Fruit fly (Drosophila melanogaster): ENCODE results near the gene CG11131.

The CG11131 gene

DNA sequence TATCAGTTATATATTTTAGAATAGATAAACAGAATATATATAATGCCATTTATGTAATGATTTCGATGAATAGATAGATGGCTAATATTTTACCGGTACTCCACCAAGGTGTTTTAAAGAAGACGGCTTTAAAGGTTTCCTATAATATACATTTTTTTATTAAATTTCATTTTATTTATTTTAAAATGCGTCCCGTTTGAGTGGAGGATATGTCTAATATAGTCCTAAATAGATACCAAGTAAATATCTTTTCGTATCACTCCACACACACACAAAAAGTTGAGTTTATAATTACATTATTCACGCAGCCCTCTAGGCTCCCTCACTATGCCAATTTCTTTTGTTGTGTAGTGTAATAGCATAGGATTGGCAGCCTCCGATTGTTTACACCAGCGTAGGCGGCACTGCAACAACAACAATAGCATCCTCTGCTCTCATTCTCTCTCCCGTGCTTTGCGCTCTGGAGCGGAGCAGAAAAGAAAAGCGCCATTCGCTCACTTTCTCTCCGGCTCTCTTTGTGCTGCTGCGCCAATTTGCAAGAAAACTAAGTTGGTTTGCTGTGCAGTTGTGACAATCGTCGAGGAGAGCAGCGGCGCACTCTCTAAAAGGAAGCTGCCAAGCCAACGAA lies 11.5 kb downstream of the CG11131 start, which contains the start of gene CG12768:
Gene CG12768, plus strand, starts transcription at position 578 of the 628 bp plus-strand sequence.
- no peak for TF ChIP-seq Pif1B (GFP tag; optimal IDR thresholded peaks at IDR 0.05)
- TF ChIP-seq Pif1A (GFP tag; optimal IDR thresholded peaks at IDR 0.05): no peak
- peak; percentile 64 for TF ChIP-seq CG9948 (tag; optimal IDR thresholded peaks at IDR 0.05)
- peak; percentile 42 for TF ChIP-seq CG8301 (tag; optimal IDR thresholded peaks at IDR 0.05)
- peak; percentile 45 for TF ChIP-seq Snoo (tag; optimal IDR thresholded peaks at IDR 0.05)
- TF ChIP-seq CG12605 (GFP tag; IDR thresholded peaks at IDR 0.05): no peak
- no peak for TF ChIP-seq D1 (tag; optimal IDR thresholded peaks at IDR 0.05)
- peak; percentile 24 for TF ChIP-seq CG34367 (tag; optimal IDR thresholded peaks at IDR 0.05)
- TF ChIP-seq CG14655 (GFP tag; optimal IDR thresholded peaks at IDR 0.05): peak; percentile 81
- TF ChIP-seq gl (tag; optimal IDR thresholded peaks at IDR 0.05): no peak
- TF ChIP-seq CG8159 (tag; optimal IDR thresholded peaks at IDR 0.05): peak; percentile 79
- TF ChIP-seq CG4496 (GFP tag; IDR thresholded peaks at IDR 0.05): peak; percentile 66
- TF ChIP-seq CG32121 (GFP tag; IDR thresholded peaks at IDR 0.05): no peak
- TF ChIP-seq CG13204 (GFP tag; optimal IDR thresholded peaks at IDR 0.05): no peak
- no peak for TF ChIP-seq rn (GFP tag; IDR thresholded peaks at IDR 0.05)
- TF ChIP-seq CG15710 (tag; optimal IDR thresholded peaks at IDR 0.05): peak; percentile 69
- no peak for TF ChIP-seq EcR (GFP tag; optimal IDR thresholded peaks at IDR 0.05)
- TF ChIP-seq CG17806 (tag; optimal IDR thresholded peaks at IDR 0.05): peak; percentile 40
- no peak for TF ChIP-seq Ets98B (GFP tag; IDR thresholded peaks at IDR 0.05)
- no peak for TF ChIP-seq CG10348 (GFP tag; IDR thresholded peaks at IDR 0.05)
- TF ChIP-seq fd96Ca (GFP tag; IDR thresholded peaks at IDR 0.05): no peak

DNA sequence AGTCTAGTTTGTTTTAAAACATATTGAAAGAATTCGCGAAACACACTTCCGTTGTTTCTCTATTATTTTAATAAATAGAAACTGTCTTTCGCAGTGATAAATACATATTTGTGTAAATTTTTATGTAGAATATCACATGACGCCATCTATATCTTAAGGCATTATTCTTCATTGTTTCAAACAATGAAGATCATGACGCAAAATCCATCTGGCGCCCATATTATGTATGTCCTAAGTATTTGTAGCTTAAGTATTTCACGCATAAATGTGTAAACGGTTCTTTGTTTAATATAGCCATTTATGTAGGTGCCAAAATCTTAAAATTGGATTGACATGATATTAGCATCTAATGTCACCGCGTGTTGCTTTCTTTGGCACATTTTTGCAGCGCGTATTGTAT lies 41.7 kb downstream of the CG11131 start:
- TF ChIP-seq EcR (GFP tag; optimal IDR thresholded peaks at IDR 0.05): no peak

DNA sequence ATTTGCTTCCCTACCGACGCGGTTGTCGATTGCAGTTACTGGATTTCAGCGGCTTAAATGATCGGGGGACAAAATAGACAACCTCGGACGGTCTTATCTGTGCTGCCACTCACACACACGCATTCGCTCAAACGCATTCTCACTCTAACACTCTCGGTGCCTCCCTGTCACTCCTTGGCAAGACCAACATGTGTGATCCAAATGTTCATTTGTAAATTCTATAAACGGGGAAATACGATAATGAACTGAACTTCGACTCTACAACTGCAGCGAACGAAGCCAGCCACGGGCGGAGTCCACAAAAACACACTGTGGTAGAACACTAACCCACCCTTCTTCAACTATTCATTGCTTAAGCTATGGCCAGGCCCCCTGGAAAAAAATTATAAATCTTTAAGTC lies 44.9 kb downstream of the CG11131 start:
- TF ChIP-seq CG8159 (tag; optimal IDR thresholded peaks at IDR 0.05) (no peak), CG13204 (GFP tag; optimal IDR thresholded peaks at IDR 0.05) (no peak), CG12605 (GFP tag; IDR thresholded peaks at IDR 0.05) (no peak), fd96Ca (GFP tag; IDR thresholded peaks at IDR 0.05) (no peak), CG4496 (GFP tag; IDR thresholded peaks at IDR 0.05) (0 out of 3 replicates have a peak, but pooled peaks have one; percentile 38), CG34367 (tag; optimal IDR thresholded peaks at IDR 0.05) (no peak)

DNA sequence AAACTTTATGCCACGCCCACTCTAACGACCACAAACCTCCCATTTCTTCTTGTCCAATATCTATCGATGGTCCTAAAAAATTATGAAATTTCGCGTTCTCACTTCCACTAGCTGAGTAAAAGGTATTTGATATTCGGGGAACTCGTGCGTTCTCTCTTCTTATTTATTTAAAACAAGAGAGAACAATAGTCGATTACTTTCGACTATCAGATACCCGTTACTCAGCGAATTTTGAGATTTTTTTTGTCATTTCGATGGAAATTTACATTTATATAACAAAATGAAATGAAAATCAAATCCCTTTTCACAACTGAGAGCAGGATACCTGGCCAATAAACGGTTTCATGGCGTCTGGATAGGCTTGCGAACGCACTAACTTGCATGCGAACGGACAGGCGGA lies 45.9 kb downstream of the CG11131 start:
- no peak for TF ChIP-seq gl (tag; optimal IDR thresholded peaks at IDR 0.05)
- no peak for TF ChIP-seq CG10348 (GFP tag; IDR thresholded peaks at IDR 0.05)
- no peak for TF ChIP-seq EcR (GFP tag; optimal IDR thresholded peaks at IDR 0.05)
- TF ChIP-seq fd96Ca (GFP tag; IDR thresholded peaks at IDR 0.05): no peak
- no peak for TF ChIP-seq CG13204 (GFP tag; optimal IDR thresholded peaks at IDR 0.05)
- no peak for TF ChIP-seq CG12605 (GFP tag; IDR thresholded peaks at IDR 0.05)
- TF ChIP-seq Snoo (tag; optimal IDR thresholded peaks at IDR 0.05): no peak
- TF ChIP-seq Pif1A (GFP tag; optimal IDR thresholded peaks at IDR 0.05): no peak
- TF ChIP-seq Pif1B (GFP tag; optimal IDR thresholded peaks at IDR 0.05): no peak
- no peak for TF ChIP-seq CG15710 (tag; optimal IDR thresholded peaks at IDR 0.05)
- no peak for TF ChIP-seq rn (GFP tag; IDR thresholded peaks at IDR 0.05)
- TF ChIP-seq Ets98B (GFP tag; IDR thresholded peaks at IDR 0.05): no peak

DNA sequence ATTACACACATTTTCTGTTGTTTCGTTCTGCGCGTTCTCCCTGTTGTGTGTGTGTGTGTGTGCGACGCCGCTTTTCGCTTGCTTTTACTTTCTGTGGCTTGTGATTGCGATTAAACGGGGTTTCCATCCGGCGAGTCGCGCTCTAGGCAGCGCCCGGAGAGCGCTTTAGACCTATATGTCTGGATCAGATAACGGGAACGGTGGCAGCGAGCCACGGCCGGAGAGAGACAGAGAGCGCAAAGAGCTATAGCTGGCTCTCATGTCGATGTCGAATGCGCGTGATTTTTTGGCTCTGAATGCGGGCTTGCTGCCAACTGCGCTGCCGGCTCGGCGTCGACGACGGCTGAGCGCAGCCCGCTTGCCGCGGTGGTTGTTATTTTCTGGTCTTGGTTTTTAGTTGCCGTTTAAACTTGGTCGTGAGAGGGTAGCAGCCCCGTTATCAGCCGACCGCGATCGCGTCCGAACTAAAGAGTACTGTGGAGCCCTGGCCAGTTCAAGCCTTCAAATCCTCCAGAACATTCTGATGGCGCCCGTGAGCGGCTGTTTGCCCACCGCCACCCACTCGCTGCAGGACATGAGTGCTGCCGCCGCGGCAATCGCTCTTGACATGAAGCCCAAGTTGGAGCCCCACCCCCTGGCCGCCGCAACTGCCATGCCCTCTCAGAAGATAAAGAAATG lies 46.9 kb downstream of the CG11131 start, which contains the start of gene Mes2:
Gene Mes2, plus strand, starts transcription at position 394 of the 678 bp plus-strand sequence.
- TF ChIP-seq Ets98B (GFP tag; IDR thresholded peaks at IDR 0.05) (peak; percentile 27; the same call in 1 of the 2 replicates), fd96Ca (GFP tag; IDR thresholded peaks at IDR 0.05) (0 out of 3 replicates have a peak, but pooled peaks have one; percentile 27), CG15710 (tag; optimal IDR thresholded peaks at IDR 0.05) (no peak), CG8159 (tag; optimal IDR thresholded peaks at IDR 0.05) (no peak), Snoo (tag; optimal IDR thresholded peaks at IDR 0.05) (no peak), D1 (tag; optimal IDR thresholded peaks at IDR 0.05) (no peak), CG4496 (GFP tag; IDR thresholded peaks at IDR 0.05) (0 out of 3 replicates have a peak, but pooled peaks have one; percentile 7), CG8301 (tag; optimal IDR thresholded peaks at IDR 0.05) (no peak), CG17806 (tag; optimal IDR thresholded peaks at IDR 0.05) (no peak), rn (GFP tag; IDR thresholded peaks at IDR 0.05) (no peak), CG9948 (tag; optimal IDR thresholded peaks at IDR 0.05) (no peak), CG12605 (GFP tag; IDR thresholded peaks at IDR 0.05) (no peak), gl (tag; optimal IDR thresholded peaks at IDR 0.05) (no peak), CG13204 (GFP tag; optimal IDR thresholded peaks at IDR 0.05) (peak; percentile 39), CG14655 (GFP tag; optimal IDR thresholded peaks at IDR 0.05) (no peak), Pif1B (GFP tag; optimal IDR thresholded peaks at IDR 0.05) (no peak), CG34367 (tag; optimal IDR thresholded peaks at IDR 0.05) (no peak), CG10348 (GFP tag; IDR thresholded peaks at IDR 0.05) (no peak)
